Fruit fly (Drosophila melanogaster): ENCODE results near the gene CG3061.
A peak's percentile ranks its signal among the peaks of the same experiment; 100 is the strongest.

CG3061 gene

DNA sequence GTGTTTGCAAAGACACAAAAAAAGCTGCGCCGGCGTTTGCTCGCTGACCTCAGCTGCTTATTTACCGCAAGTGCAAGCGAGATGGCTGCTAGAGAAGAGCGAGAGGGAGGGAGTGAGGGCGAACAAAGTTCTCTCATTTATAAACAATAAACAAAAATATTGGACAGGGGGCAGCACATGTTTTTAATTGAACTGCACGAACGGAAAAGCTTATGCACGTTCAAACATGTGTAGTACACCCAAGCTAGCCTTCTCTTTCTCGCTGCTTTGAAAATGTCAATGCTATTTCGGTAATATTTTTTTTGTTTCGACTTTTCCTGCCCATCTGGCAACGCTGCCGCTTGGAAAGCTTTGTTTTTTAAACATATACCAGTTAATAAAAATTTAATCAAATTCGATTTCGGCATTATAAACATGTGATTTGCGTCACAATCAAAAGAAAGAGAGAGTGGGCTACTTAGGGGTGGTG, 7.2 kb upstream of the CG3061 start:
- peak; percentile 83 for TF ChIP-seq CG6854 (GFP tag; optimal IDR thresholded peaks at IDR 0.05)
- peak; percentile 16 for TF ChIP-seq dsx (GFP tag; optimal IDR thresholded peaks at IDR 0.05; ENCODE audit: poor library complexity, severe bottlenecking)
- peak; percentile 31 for TF ChIP-seq Sox15 (GFP tag; optimal IDR thresholded peaks at IDR 0.05)
- no peak for TF ChIP-seq dac (GFP tag; optimal IDR thresholded peaks at IDR 0.05)
- TF ChIP-seq OdsH (GFP tag; optimal IDR thresholded peaks at IDR 0.05): peak; percentile 35
- TF ChIP-seq Smox (GFP tag; optimal IDR thresholded peaks at IDR 0.05): peak; percentile 52
- TF ChIP-seq Eip78C (GFP tag): peak; percentile 79
- peak; percentile 56 for TF ChIP-seq CG8632 (GFP tag; optimal IDR thresholded peaks at IDR 0.05)
- TF ChIP-seq Ets21C (GFP tag; optimal IDR thresholded peaks at IDR 0.05): peak; percentile 25
- TF ChIP-seq Gug (GFP tag; IDR thresholded peaks at IDR 0.05): 0 out of 2 replicates have a peak, but pooled peaks have one; percentile 11
- peak; percentile 62 for TF ChIP-seq esn (GFP tag; optimal IDR thresholded peaks at IDR 0.05)
- peak; percentile 1 for TF ChIP-seq CG11762 (GFP tag; optimal IDR thresholded peaks at IDR 0.05; ENCODE audit: insufficient read depth)
- peak; percentile 37; the same call in 1 of the 2 replicates for TF ChIP-seq CG15336 (GFP tag; IDR thresholded peaks at IDR 0.05)
- peak; percentile 24 for TF ChIP-seq CG3032 (tag; optimal IDR thresholded peaks at IDR 0.05)
- TF ChIP-seq Lpt (GFP tag; optimal IDR thresholded peaks at IDR 0.05): peak; percentile 30
- peak; percentile 78 for TF ChIP-seq CG9139 (GFP tag; optimal IDR thresholded peaks at IDR 0.05)
- TF ChIP-seq CG11902 (GFP tag; optimal IDR thresholded peaks at IDR 0.05): no peak
- TF ChIP-seq Met (GFP tag; optimal IDR thresholded peaks at IDR 0.05): peak; percentile 45
- TF ChIP-seq pdm3 (GFP tag; optimal IDR thresholded peaks at IDR 0.05): peak; percentile 47
- no peak for TF ChIP-seq Hr38 (GFP tag; optimal IDR thresholded peaks at IDR 0.05)
- peak; percentile 77 for TF ChIP-seq CG6808 (GFP tag; optimal IDR thresholded peaks at IDR 0.05)
- peak; percentile 80 to 89 for TF ChIP-seq ss (GFP tag; optimal IDR thresholded peaks at IDR 0.05)
- peak; percentile 54 for TF ChIP-seq CG1621 (tag; optimal IDR thresholded peaks at IDR 0.05)
- peak; percentile 23 for TF ChIP-seq CG7368 (GFP tag; optimal IDR thresholded peaks at IDR 0.05)
- TF ChIP-seq spab (GFP tag; optimal IDR thresholded peaks at IDR 0.05): peak; percentile 51
- TF ChIP-seq CG32006 (GFP tag; optimal IDR thresholded peaks at IDR 0.05): peak; percentile 26
- TF ChIP-seq CG3919 (GFP tag; optimal IDR thresholded peaks at IDR 0.05): no peak
- TF ChIP-seq topi (GFP tag; optimal IDR thresholded peaks at IDR 0.05): peak; percentile 48
- TF ChIP-seq CG4318 (GFP tag; optimal IDR thresholded peaks at IDR 0.05): no peak
- TF ChIP-seq Hr39 (GFP tag; optimal IDR thresholded peaks at IDR 0.05): peak; percentile 59
- TF ChIP-seq CG8119 (GFP tag; IDR thresholded peaks at IDR 0.05): peak; percentile 63; the same call in 2 of the 3 replicates
- peak; percentile 75 for TF ChIP-seq Eip93F (GFP tag; optimal IDR thresholded peaks at IDR 0.05)
- TF ChIP-seq CG31627 (GFP tag; optimal IDR thresholded peaks at IDR 0.05): peak; percentile 39
- peak; percentile 97 for TF ChIP-seq fkh (GFP tag; optimal IDR thresholded peaks at IDR 0.05)
- TF ChIP-seq salr (GFP tag; optimal IDR thresholded peaks at IDR 0.05): no peak
- TF ChIP-seq CG6163 (GFP tag; IDR thresholded peaks at IDR 0.05): peak; percentile 35; the same call in 2 of the 3 replicates
- peak; percentile 46 for TF ChIP-seq CG34406 (GFP tag; optimal IDR thresholded peaks at IDR 0.05)
- peak; percentile 17 for TF ChIP-seq CG10631 (GFP tag; optimal IDR thresholded peaks at IDR 0.05)
- TF ChIP-seq CG16779 (tag; optimal IDR thresholded peaks at IDR 0.05): peak; percentile 78
- no peak for TF ChIP-seq Ets96B (tag; optimal IDR thresholded peaks at IDR 0.05)
- peak; percentile 34 for TF ChIP-seq lz (GFP tag; optimal IDR thresholded peaks at IDR 0.05)
- no peak for TF ChIP-seq fd59A (GFP tag; optimal IDR thresholded peaks at IDR 0.05)
- TF ChIP-seq CG8319 (GFP tag; optimal IDR thresholded peaks at IDR 0.05): no peak
- TF ChIP-seq eg (GFP tag; IDR thresholded peaks at IDR 0.05): peak; percentile 76
- TF ChIP-seq CG6276 (GFP tag; optimal IDR thresholded peaks at IDR 0.05): peak; percentile 78
- TF ChIP-seq fd85E (GFP tag; optimal IDR thresholded peaks at IDR 0.05): no peak
- peak; percentile 21 for TF ChIP-seq Sox102F (GFP tag; optimal IDR thresholded peaks at IDR 0.05)
- TF ChIP-seq achi (GFP tag; optimal IDR thresholded peaks at IDR 0.05): peak; percentile 54
- no peak for TF ChIP-seq Blimp-1 (GFP tag; optimal IDR thresholded peaks at IDR 0.05)
- TF ChIP-seq net (GFP tag; optimal IDR thresholded peaks at IDR 0.05): no peak
- peak; percentile 31 for TF ChIP-seq Hr4 (GFP tag; optimal IDR thresholded peaks at IDR 0.05)
